Fruit fly (Drosophila melanogaster) whole organism, embryonic: ENCODE data around the gene Cyp28c1.
A peak's percentile ranks its signal among the peaks of the same experiment; 100 is the strongest.

Source experiments
- ATbp ChIP-seq: fragments of 200-800 bp; sonication (Bioruptor generic); optimal IDR thresholded peaks from 2 replicates; lab custom pipeline; 2017; ENCODE audit warnings: missing biosample characterization, mild to moderate bottlenecking, missing genetic modification characterization, missing genetic modification reagents
- Abd-B ChIP-seq: fragments of 200-800 bp; sonication (Bioruptor generic); optimal IDR thresholded peaks from 2 replicates; lab custom pipeline; 2018; ENCODE audit warnings: missing biosample characterization, mild to moderate bottlenecking, missing genetic modification characterization, moderate library complexity
- B-H1 ChIP-seq: fragments of 200-800 bp; sonication (Bioruptor generic); IDR thresholded peaks from 3 replicates; pipeline ENCODE4 v1.3.6; 2022; ENCODE audit warnings: missing biosample characterization, missing genetic modification characterization
- BEAF-32 ChIP-seq: fragments of 200-800 bp; sonication (Bioruptor generic); optimal IDR thresholded peaks from 3 replicates; lab custom pipeline; 2017; ENCODE audit warnings: missing biosample characterization, missing genetic modification characterization, mild to moderate bottlenecking, moderate library complexity, missing genetic modification reagents
- CG10274 ChIP-seq: fragments of 200-800 bp; sonication (Bioruptor generic); optimal IDR thresholded peaks from 3 replicates; lab custom pipeline; 2017; ENCODE audit warnings: missing biosample characterization, mild to moderate bottlenecking, missing genetic modification characterization
- CG10462 ChIP-seq: fragments of 200-800 bp; sonication (Bioruptor generic); optimal IDR thresholded peaks from 2 replicates; lab custom pipeline; 2016; ENCODE audit warnings: missing biosample characterization, missing genetic modification characterization
- CG11695 ChIP-seq: fragments of 200-800 bp; sonication (Bioruptor generic); IDR thresholded peaks from 3 replicates; pipeline ENCODE4 v1.3.6; 2022; ENCODE audit warnings: missing biosample characterization, missing genetic modification characterization
- CG14441 ChIP-seq: fragments of 200-800 bp; sonication (Bioruptor generic); IDR thresholded peaks from 2 replicates; pipeline ENCODE4 v1.3.6; 2022; ENCODE audit warnings: missing biosample characterization, missing genetic modification characterization
- CG14965 ChIP-seq: fragments of 200-800 bp; sonication (Bioruptor generic); optimal IDR thresholded peaks from 2 replicates; lab custom pipeline; 2016; ENCODE audit warnings: missing biosample characterization, missing genetic modification characterization, borderline replicate concordance
- CG15011 ChIP-seq: fragments of 200-800 bp; sonication (Bioruptor generic); optimal IDR thresholded peaks from 3 replicates; lab custom pipeline; 2018; ENCODE audit warnings: missing biosample characterization, mild to moderate bottlenecking, missing genetic modification characterization
- CG17186 ChIP-seq: fragments of 200-800 bp; sonication (Bioruptor generic); optimal IDR thresholded peaks from 3 replicates; lab custom pipeline; 2017; ENCODE audit warnings: missing biosample characterization, missing genetic modification reagents, missing genetic modification characterization
- CG18599 ChIP-seq: fragments of 200-800 bp; sonication (Bioruptor generic); optimal IDR thresholded peaks from 3 replicates; lab custom pipeline; 2017; ENCODE audit warnings: missing biosample characterization, missing genetic modification characterization, mild to moderate bottlenecking, moderate library complexity, missing genetic modification reagents
- CG30431 ChIP-seq: fragments of 200-800 bp; sonication (Bioruptor generic); optimal IDR thresholded peaks from 2 replicates; lab custom pipeline; 2017; ENCODE audit warnings: missing biosample characterization, missing genetic modification characterization
- CG3065 ChIP-seq: fragments of 200-800 bp; sonication (Bioruptor generic); optimal IDR thresholded peaks from 2 replicates; lab custom pipeline; 2016; ENCODE audit warnings: missing biosample characterization, missing genetic modification characterization
- CG3281 ChIP-seq: fragments of 200-800 bp; sonication (Bioruptor generic); optimal IDR thresholded peaks from 3 replicates; lab custom pipeline; 2017; ENCODE audit warnings: missing biosample characterization, mild to moderate bottlenecking, missing genetic modification characterization
- CG34422 ChIP-seq: fragments of 200-800 bp; sonication (Bioruptor generic); IDR thresholded peaks from 3 replicates; pipeline ENCODE4 v1.3.6; 2022; ENCODE audit warnings: missing biosample characterization, missing genetic modification characterization
- CG3995 ChIP-seq: fragments of 200-800 bp; sonication (Bioruptor generic); optimal IDR thresholded peaks from 3 replicates; lab custom pipeline; 2016; ENCODE audit warnings: missing biosample characterization, missing genetic modification characterization
- CG5180 ChIP-seq: fragments of 200-800 bp; sonication (Bioruptor generic); optimal IDR thresholded peaks from 3 replicates; lab custom pipeline; 2017; ENCODE audit warnings: missing biosample characterization, missing genetic modification characterization, mild to moderate bottlenecking, moderate library complexity, missing genetic modification reagents
- CG6765 ChIP-seq: fragments of 200-800 bp; sonication (Bioruptor generic); optimal IDR thresholded peaks from 3 replicates; lab custom pipeline; 2017; ENCODE audit warnings: missing biosample characterization, mild to moderate bottlenecking, missing genetic modification characterization
- CG9437 ChIP-seq: fragments of 200-800 bp; sonication (Bioruptor generic); optimal IDR thresholded peaks from 2 replicates; lab custom pipeline; 2018; ENCODE audit warnings: missing biosample characterization, mild to moderate bottlenecking, missing genetic modification characterization
- CG9609 ChIP-seq: fragments of 200-800 bp; sonication (Bioruptor generic); optimal IDR thresholded peaks from 3 replicates; lab custom pipeline; 2016; ENCODE audit warnings: missing biosample characterization, missing genetic modification characterization
- D ChIP-seq, 2 experiments: fragments of 200-800 bp in 1 of 2; fragments of >200 bp in 1 of 2; sonication (Bioruptor generic) in 1 of 2; optimal IDR thresholded peaks; 2 replicates in 1 of 2; 3 replicates in 1 of 2; lab custom pipeline; 2017; ENCODE audit warnings: mild to moderate bottlenecking in 1 of 2, missing biosample characterization in 1 of 2, missing genetic modification characterization in 1 of 2, missing genetic modification reagents in 1 of 2
- Dbx ChIP-seq: fragments of 200-800 bp; sonication (Bioruptor generic); IDR thresholded peaks from 3 replicates; pipeline ENCODE4 v1.3.6; 2022; ENCODE audit warnings: missing biosample characterization, missing genetic modification characterization
- Dek ChIP-seq: fragments of 200-800 bp; sonication (Bioruptor generic); optimal IDR thresholded peaks from 3 replicates; lab custom pipeline; 2019; ENCODE audit warnings: missing biosample characterization, mild to moderate bottlenecking, missing genetic modification characterization, moderate library complexity
- Dip2 ChIP-seq: fragments of 200-800 bp; sonication (Bioruptor generic); IDR thresholded peaks from 2 replicates; pipeline ENCODE4 v1.3.6; 2022; ENCODE audit warnings: missing biosample characterization, missing genetic modification characterization
- ERR ChIP-seq: fragments of 200-800 bp; sonication (Bioruptor generic); optimal IDR thresholded peaks from 2 replicates; lab custom pipeline; 2016; ENCODE audit warnings: missing biosample characterization, missing genetic modification characterization
- HmgZ ChIP-seq: fragments of 200-800 bp; sonication (Bioruptor generic); optimal IDR thresholded peaks from 2 replicates; lab custom pipeline; 2018; ENCODE audit warnings: missing biosample characterization, mild to moderate bottlenecking, missing genetic modification characterization
- Hmx ChIP-seq: fragments of 200-800 bp; sonication (Bioruptor generic); optimal IDR thresholded peaks from 2 replicates; lab custom pipeline; 2016; ENCODE audit warnings: missing biosample characterization, missing genetic modification characterization
- Hsf ChIP-seq: fragments of 200-800 bp; sonication (Bioruptor generic); optimal IDR thresholded peaks from 3 replicates; lab custom pipeline; 2016; ENCODE audit warnings: missing biosample characterization, missing genetic modification characterization
- MTF-1 ChIP-seq: fragments of 200-800 bp; sonication (Bioruptor generic); optimal IDR thresholded peaks from 2 replicates; lab custom pipeline; 2018; ENCODE audit warnings: missing biosample characterization, mild to moderate bottlenecking, missing genetic modification characterization, borderline replicate concordance
- NC2α ChIP-seq: fragments of 200-800 bp; sonication (Bioruptor generic); optimal IDR thresholded peaks from 2 replicates; lab custom pipeline; 2016; ENCODE audit warnings: missing biosample characterization, missing genetic modification characterization
- Nf-YC ChIP-seq: fragments of 200-800 bp; optimal IDR thresholded peaks from 3 replicates; lab custom pipeline; 2019; ENCODE audit warnings: missing biosample characterization, mild to moderate bottlenecking, missing genetic modification characterization, moderate library complexity
- Sox102F ChIP-seq: fragments of 200-800 bp; sonication (Bioruptor generic); optimal IDR thresholded peaks from 2 replicates; lab custom pipeline; 2018; ENCODE audit warnings: missing biosample characterization, mild to moderate bottlenecking, missing genetic modification characterization, moderate library complexity
- cas ChIP-seq: fragments of 200-800 bp; sonication (Bioruptor generic); IDR thresholded peaks from 2 replicates; pipeline ENCODE4 v1.3.6; 2022; ENCODE audit warnings: missing biosample characterization, missing genetic modification characterization
- ci ChIP-seq: fragments of 200-800 bp; sonication (Bioruptor generic); IDR thresholded peaks from 3 replicates; pipeline ENCODE4 v1.3.6; 2022; ENCODE audit warnings: missing biosample characterization, missing genetic modification characterization
- corto ChIP-seq: fragments of 200-800 bp; sonication (Bioruptor generic); optimal IDR thresholded peaks from 2 replicates; lab custom pipeline; 2016; ENCODE audit warnings: missing biosample characterization, mild to moderate bottlenecking, missing genetic modification characterization, moderate library complexity
- crc ChIP-seq: fragments of 200-800 bp; sonication (Bioruptor generic); optimal IDR thresholded peaks from 2 replicates; lab custom pipeline; 2016; ENCODE audit warnings: missing biosample characterization, missing genetic modification characterization
- da ChIP-seq: fragments of 200-800 bp; sonication (Bioruptor generic); optimal IDR thresholded peaks from 2 replicates; lab custom pipeline; 2016; ENCODE audit warnings: missing biosample characterization, missing genetic modification characterization
- dan ChIP-seq: fragments of 200-800 bp; sonication (Bioruptor generic); IDR thresholded peaks from 2 replicates; pipeline ENCODE4 v1.3.6; 2022; ENCODE audit warnings: missing biosample characterization, missing genetic modification characterization
- fd64A ChIP-seq: fragments of 200-800 bp; sonication (Bioruptor generic); optimal IDR thresholded peaks from 3 replicates; lab custom pipeline; 2018; ENCODE audit warnings: missing biosample characterization, mild to moderate bottlenecking, missing genetic modification characterization
- gsb-n ChIP-seq: fragments of 200-800 bp; sonication (Bioruptor generic); optimal IDR thresholded peaks from 3 replicates; lab custom pipeline; 2018; ENCODE audit warnings: missing biosample characterization, mild to moderate bottlenecking, missing genetic modification characterization
- ham ChIP-seq: fragments of 200-800 bp; sonication (Bioruptor generic); IDR thresholded peaks from 2 replicates; pipeline ENCODE4 v1.3.6; 2022; ENCODE audit warnings: missing biosample characterization, missing genetic modification characterization
- nom ChIP-seq: fragments of 200-800 bp; sonication (Bioruptor generic); optimal IDR thresholded peaks from 2 replicates; lab custom pipeline; 2017; ENCODE audit warnings: missing biosample characterization, missing genetic modification characterization, mild to moderate bottlenecking, moderate library complexity, missing genetic modification reagents
- repo ChIP-seq: fragments of 200-800 bp; sonication (Bioruptor generic); optimal IDR thresholded peaks from 2 replicates; lab custom pipeline; 2016; ENCODE audit warnings: missing biosample characterization, missing genetic modification characterization
- toy ChIP-seq: fragments of 200-800 bp; sonication (Bioruptor generic); IDR thresholded peaks from 2 replicates; pipeline ENCODE4 v1.3.6; 2022; ENCODE audit warnings: missing biosample characterization, missing genetic modification characterization
- trem ChIP-seq: fragments of 200-800 bp; optimal IDR thresholded peaks from 3 replicates; lab custom pipeline; 2019; ENCODE audit warnings: missing biosample characterization, mild to moderate bottlenecking, missing genetic modification characterization, moderate library complexity
- vfl ChIP-seq: fragments of 200-800 bp; sonication (Bioruptor generic); optimal IDR thresholded peaks from 2 replicates; lab custom pipeline; 2016; ENCODE audit warnings: missing biosample characterization, missing genetic modification characterization
- zfh2 ChIP-seq: fragments of 200-800 bp; sonication (Bioruptor generic); optimal IDR thresholded peaks from 2 replicates; lab custom pipeline; 2016; ENCODE audit warnings: missing biosample characterization, missing genetic modification characterization

The Cyp28c1 gene

DNA sequence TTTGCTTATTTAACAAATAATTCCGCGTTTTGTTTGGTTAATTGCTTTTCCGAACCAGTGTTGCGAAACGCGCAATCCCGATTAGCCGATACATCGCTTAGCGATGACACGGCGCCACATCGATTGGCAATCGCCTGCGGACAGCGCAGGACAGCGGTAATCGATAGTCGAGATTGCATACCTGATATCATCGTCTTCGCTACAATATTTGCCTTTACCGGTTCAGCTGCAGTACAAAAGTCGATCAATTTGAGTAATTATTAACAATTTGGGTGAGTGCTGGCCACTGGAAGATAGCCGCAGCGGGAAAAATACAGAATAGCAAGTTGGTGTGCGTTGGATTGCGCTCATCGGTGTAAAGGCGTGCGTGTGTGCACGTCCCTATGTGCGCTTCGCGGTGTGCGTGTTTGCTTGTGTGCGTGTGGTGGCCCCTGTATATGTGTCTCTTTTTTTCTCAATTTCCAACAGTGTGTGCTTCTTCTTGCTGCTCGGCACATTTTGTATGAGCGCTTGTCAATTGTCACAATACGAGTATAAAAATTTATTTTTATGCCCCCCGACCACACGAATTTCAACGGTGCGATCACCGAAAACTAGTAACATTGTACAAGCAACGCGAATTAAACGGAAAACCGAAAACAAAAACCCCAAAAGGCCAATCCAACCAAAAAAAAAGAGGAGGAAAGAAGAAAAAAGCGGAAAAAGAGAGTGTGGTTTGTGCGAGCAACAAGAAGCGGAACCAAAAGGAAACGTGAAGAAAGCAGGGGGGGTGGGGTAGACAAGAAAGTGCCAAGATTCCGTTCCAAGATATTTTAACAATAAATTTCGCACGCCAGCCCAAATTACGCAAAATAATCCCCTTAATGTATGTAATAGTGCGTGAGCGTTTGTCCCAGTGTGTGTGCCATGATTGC lies 46.7 kb upstream of the Cyp28c1 start, which contains the start of gene CkIIbeta (continued):
- TF ChIP-seq BEAF-32 (GFP tag; lab: Kevin White, UChicago): peak; percentile 98
- no peak for TF ChIP-seq B-H1
- no peak for TF ChIP-seq Sox102F (GFP tag; lab: Kevin White, UChicago)
- TF ChIP-seq ci (GFP tag; lab: Robert Waterston, UW): peak; percentile 61; the same call in 2 of the 3 replicates
- no peak for TF ChIP-seq Dip2 (GFP tag; lab: Robert Waterston, UW)
- peak; percentile 16 for TF ChIP-seq CG3281 (GFP tag; lab: Kevin White, UChicago)
- TF ChIP-seq gsb-n: no peak
- peak; percentile 40 for TF ChIP-seq CG9609 (GFP tag; lab: Kevin White, UChicago)
- peak; percentile 19 for TF ChIP-seq nom
- TF ChIP-seq CG11695 (GFP tag; lab: Robert Waterston, UW): no peak
- TF ChIP-seq CG14441 (GFP tag; lab: Robert Waterston, UW): peak; percentile 30; the same call in 1 of the 2 replicates
- TF ChIP-seq CG17186 (GFP tag; lab: Kevin White, UChicago): peak; percentile 90
- peak; percentile 32 for TF ChIP-seq da (GFP tag; lab: Kevin White, UChicago)
- TF ChIP-seq ERR: peak; percentile 17
- TF ChIP-seq toy (GFP tag; lab: Robert Waterston, UW): no peak
- no peak for TF ChIP-seq NC2α (GFP tag; lab: Kevin White, UChicago)
- no peak; the same call in 1 of the 2 replicates for TF ChIP-seq ham
- no peak for TF ChIP-seq CG3065
- TF ChIP-seq CG30431: no peak
- no peak for TF ChIP-seq crc (GFP tag; lab: Kevin White, UChicago)
- TF ChIP-seq CG9437 (GFP tag; lab: Kevin White, UChicago): peak; percentile 0
- no peak for TF ChIP-seq CG15011 (GFP tag; lab: Kevin White, UChicago)
- peak; percentile 64 for TF ChIP-seq CG3995 (GFP tag; lab: Kevin White, UChicago)
- TF ChIP-seq fd64A (GFP tag; lab: Kevin White, UChicago): no peak
- TF ChIP-seq trem (tag; lab: Kevin White, UChicago): peak; percentile 52
- TF ChIP-seq CG34422: peak; percentile 61; the same call in 1 of the 3 replicates
- TF ChIP-seq Dbx (GFP tag; lab: Robert Waterston, UW): peak; percentile 70; the same call in 2 of the 3 replicates
- peak; percentile 17 for TF ChIP-seq HmgZ (tag; lab: Kevin White, UChicago)
- no peak for TF ChIP-seq corto
- TF ChIP-seq ATbp (GFP tag; lab: Kevin White, UChicago): no peak
- TF ChIP-seq CG10462: no peak
- peak; percentile 42 for TF ChIP-seq Nf-YC (tag; lab: Kevin White, UChicago)
- no peak for TF ChIP-seq dan (GFP tag; lab: Robert Waterston, UW)
- peak; percentile 39 for TF ChIP-seq Hsf (GFP tag; lab: Kevin White, UChicago)
- peak; percentile 38 for TF ChIP-seq repo (GFP tag; lab: Kevin White, UChicago)
- no peak for TF ChIP-seq cas (GFP tag; lab: Robert Waterston, UW)
- TF ChIP-seq CG6765 (GFP tag; lab: Kevin White, UChicago): peak; percentile 6
- peak; percentile 46 for TF ChIP-seq CG18599 (GFP tag; lab: Kevin White, UChicago)
- TF ChIP-seq D (optimal IDR thresholded peaks at IDR 0.05; lab: Kevin White, UChicago): no peak
- TF ChIP-seq D (GFP tag; optimal IDR thresholded peaks at IDR 0.05; lab: Kevin White, UChicago): no peak
- TF ChIP-seq CG5180 (GFP tag; lab: Kevin White, UChicago): no peak
- TF ChIP-seq Hmx (GFP tag; lab: Kevin White, UChicago): no peak
- no peak for TF ChIP-seq CG14965 (GFP tag; lab: Kevin White, UChicago)
- peak; percentile 76 for TF ChIP-seq Abd-B (GFP tag; lab: Kevin White, UChicago)
- TF ChIP-seq zfh2 (GFP tag; lab: Kevin White, UChicago): peak; percentile 67
- TF ChIP-seq Dek (tag; lab: Kevin White, UChicago): no peak
- TF ChIP-seq vfl: peak; percentile 40
- no peak for TF ChIP-seq MTF-1 (GFP tag; lab: Kevin White, UChicago)
- no peak for TF ChIP-seq CG10274 (GFP tag; lab: Kevin White, UChicago)
